Fruit fly (Drosophila melanogaster) whole organism, prepupa: ENCODE data around the gene CG32683.
A peak's percentile ranks its signal among the peaks of the same experiment; 100 is the strongest.

Source experiments
- Blimp-1 ChIP-seq: fragments of 200-800 bp; sonication (Bioruptor generic); optimal IDR thresholded peaks from 3 replicates; lab custom pipeline; 2017; ENCODE audit warnings: missing biosample characterization, missing genetic modification characterization, mild to moderate bottlenecking, moderate library complexity, missing genetic modification reagents
- CG10631 ChIP-seq: fragments of 200-800 bp; sonication (Bioruptor generic); optimal IDR thresholded peaks from 2 replicates; lab custom pipeline; 2016; ENCODE audit warnings: missing biosample characterization, missing genetic modification characterization
- CG10669 ChIP-seq: fragments of 200-800 bp; sonication (Bioruptor generic); optimal IDR thresholded peaks from 3 replicates; lab custom pipeline; 2018; ENCODE audit warnings: missing biosample characterization, mild to moderate bottlenecking, missing genetic modification characterization, moderate library complexity
- CG11762 ChIP-seq: fragments of 200-800 bp; sonication (Bioruptor generic); optimal IDR thresholded peaks from 3 replicates; lab custom pipeline; 2016; ENCODE audit warnings: missing biosample characterization, missing genetic modification characterization; ENCODE audit not compliant: insufficient read depth
- CG11902 ChIP-seq: fragments of 200-800 bp; sonication (Bioruptor generic); optimal IDR thresholded peaks from 3 replicates; lab custom pipeline; 2016; ENCODE audit warnings: missing biosample characterization, missing genetic modification characterization
- CG15336 ChIP-seq: fragments of 200-800 bp; sonication (Bioruptor generic); IDR thresholded peaks from 2 replicates; pipeline ENCODE4 v1.3.6; 2022; ENCODE audit warnings: missing biosample characterization, missing genetic modification characterization
- CG1621 ChIP-seq: fragments of 200-800 bp; sonication (Bioruptor generic); optimal IDR thresholded peaks from 3 replicates; lab custom pipeline; 2018; ENCODE audit warnings: missing biosample characterization, mild to moderate bottlenecking, missing genetic modification characterization
- CG16779 ChIP-seq: fragments of 200-800 bp; sonication (Bioruptor generic); optimal IDR thresholded peaks from 3 replicates; lab custom pipeline; 2017; ENCODE audit warnings: missing biosample characterization, mild to moderate bottlenecking, missing genetic modification characterization
- CG3032 ChIP-seq: fragments of 200-800 bp; optimal IDR thresholded peaks from 2 replicates; lab custom pipeline; 2019; ENCODE audit warnings: missing biosample characterization, mild to moderate bottlenecking, missing genetic modification characterization, moderate library complexity
- CG32006 ChIP-seq: fragments of 200-800 bp; sonication (Bioruptor generic); optimal IDR thresholded peaks from 3 replicates; lab custom pipeline; 2017; ENCODE audit warnings: missing biosample characterization, mild to moderate bottlenecking, missing genetic modification characterization
- CG34406 ChIP-seq: fragments of 200-800 bp; sonication (Bioruptor generic); optimal IDR thresholded peaks from 3 replicates; lab custom pipeline; 2016; ENCODE audit warnings: missing biosample characterization, missing genetic modification characterization
- CG3919 ChIP-seq: fragments of 200-800 bp; sonication (Bioruptor generic); optimal IDR thresholded peaks from 3 replicates; lab custom pipeline; 2016; ENCODE audit warnings: missing biosample characterization, missing genetic modification characterization
- CG4318 ChIP-seq: fragments of 200-800 bp; sonication (Bioruptor generic); optimal IDR thresholded peaks from 3 replicates; lab custom pipeline; 2017; ENCODE audit warnings: missing biosample characterization, mild to moderate bottlenecking, missing genetic modification characterization
- CG6163 ChIP-seq: fragments of 200-800 bp; sonication (Bioruptor generic); IDR thresholded peaks from 3 replicates; pipeline ENCODE4 v1.3.6; 2022; ENCODE audit warnings: missing biosample characterization, missing genetic modification characterization
- CG6792 ChIP-seq: fragments of 200-800 bp; sonication (Bioruptor generic); optimal IDR thresholded peaks from 3 replicates; lab custom pipeline; 2016; ENCODE audit warnings: missing biosample characterization, missing genetic modification characterization
- CG7368 ChIP-seq: fragments of 200-800 bp; sonication (Bioruptor generic); optimal IDR thresholded peaks from 3 replicates; lab custom pipeline; 2016; ENCODE audit warnings: missing biosample characterization, missing genetic modification characterization
- CG8119 ChIP-seq: fragments of 200-800 bp; sonication (Bioruptor generic); IDR thresholded peaks from 3 replicates; pipeline ENCODE4 v1.3.6; 2022; ENCODE audit warnings: missing biosample characterization, missing genetic modification characterization
- CG8319 ChIP-seq: fragments of 200-800 bp; sonication (Bioruptor generic); optimal IDR thresholded peaks from 3 replicates; lab custom pipeline; 2016; ENCODE audit warnings: missing biosample characterization, missing genetic modification characterization
- Eip78C ChIP-seq: fragments of 200-800 bp; sonication (Bioruptor generic); peaks from one replicate; lab custom pipeline; 2016; ENCODE audit warnings: missing biosample characterization, missing genetic modification characterization
- Ets21C ChIP-seq: fragments of 200-800 bp; sonication (Bioruptor generic); optimal IDR thresholded peaks from 3 replicates; lab custom pipeline; 2016; ENCODE audit warnings: missing biosample characterization, missing genetic modification characterization
- Ets96B ChIP-seq: fragments of 200-800 bp; optimal IDR thresholded peaks from 2 replicates; lab custom pipeline; 2019; ENCODE audit warnings: missing biosample characterization, mild to moderate bottlenecking, missing genetic modification characterization, moderate library complexity
- Gug ChIP-seq: fragments of 200-800 bp; sonication (Bioruptor generic); IDR thresholded peaks from 2 replicates; pipeline ENCODE4 v1.3.6; 2022; ENCODE audit warnings: missing biosample characterization, missing genetic modification characterization
- Hr38 ChIP-seq: sonication (Bioruptor generic); optimal IDR thresholded peaks from 2 replicates; lab custom pipeline; 2016; ENCODE audit warnings: missing biosample characterization, missing genetic modification characterization
- Lpt ChIP-seq: fragments of 200-800 bp; sonication (Bioruptor generic); optimal IDR thresholded peaks from 3 replicates; lab custom pipeline; 2016; ENCODE audit warnings: missing biosample characterization, missing genetic modification characterization
- OdsH ChIP-seq: fragments of 200-800 bp; sonication (Bioruptor generic); optimal IDR thresholded peaks from 3 replicates; lab custom pipeline; 2016; ENCODE audit warnings: missing biosample characterization, missing genetic modification characterization
- Sox102F ChIP-seq: fragments of 200-800 bp; sonication (Bioruptor generic); optimal IDR thresholded peaks from 2 replicates; lab custom pipeline; 2016; ENCODE audit warnings: missing biosample characterization, mild to moderate bottlenecking, missing genetic modification characterization
- Sox14 ChIP-seq: fragments of 200-800 bp; sonication (Bioruptor generic); optimal IDR thresholded peaks from 3 replicates; lab custom pipeline; 2016; ENCODE audit warnings: missing biosample characterization, missing genetic modification characterization
- achi ChIP-seq: fragments of 200-800 bp; sonication (Bioruptor generic); optimal IDR thresholded peaks from 3 replicates; lab custom pipeline; 2016; ENCODE audit warnings: missing biosample characterization, missing genetic modification characterization
- cyc ChIP-seq: fragments of 200-800 bp; sonication (Bioruptor generic); optimal IDR thresholded peaks from 3 replicates; lab custom pipeline; 2016; ENCODE audit warnings: missing biosample characterization, missing genetic modification characterization
- dac ChIP-seq: fragments of 200-800 bp; sonication (Bioruptor generic); optimal IDR thresholded peaks from 2 replicates; lab custom pipeline; 2017; ENCODE audit warnings: missing biosample characterization, mild to moderate bottlenecking, missing genetic modification characterization
- dsx ChIP-seq: fragments of 200-800 bp; optimal IDR thresholded peaks from 3 replicates; lab custom pipeline; 2019; ENCODE audit warnings: missing biosample characterization, mild to moderate bottlenecking, missing genetic modification characterization, moderate library complexity; ENCODE audit not compliant: poor library complexity, severe bottlenecking
- esn ChIP-seq: fragments of 200-800 bp; sonication (Bioruptor generic); optimal IDR thresholded peaks from 2 replicates; lab custom pipeline; 2016; ENCODE audit warnings: missing biosample characterization, mild to moderate bottlenecking, missing genetic modification characterization, moderate library complexity
- fd85E ChIP-seq: fragments of 200-800 bp; sonication (Bioruptor generic); optimal IDR thresholded peaks from 3 replicates; lab custom pipeline; 2016; ENCODE audit warnings: missing biosample characterization, missing genetic modification characterization
- fkh ChIP-seq: fragments of 200-800 bp; sonication (Bioruptor generic); optimal IDR thresholded peaks from 3 replicates; lab custom pipeline; 2017; ENCODE audit warnings: missing biosample characterization, mild to moderate bottlenecking, missing genetic modification characterization, moderate library complexity
- pdm3 ChIP-seq: fragments of 200-800 bp; sonication (Bioruptor generic); optimal IDR thresholded peaks from 3 replicates; lab custom pipeline; 2016; ENCODE audit warnings: missing biosample characterization, missing genetic modification characterization
- spab ChIP-seq: fragments of 200-800 bp; sonication (Bioruptor generic); optimal IDR thresholded peaks from 2 replicates; lab custom pipeline; 2017; ENCODE audit warnings: missing biosample characterization, mild to moderate bottlenecking, missing genetic modification characterization, missing genetic modification reagents
- ss ChIP-seq, 2 experiments: fragments of 200-800 bp; sonication (Bioruptor generic); optimal IDR thresholded peaks; 2 replicates in 1 of 2; 3 replicates in 1 of 2; lab custom pipeline; 2017 to 2018; ENCODE audit warnings: mild to moderate bottlenecking in 2 of 2, missing biosample characterization in 2 of 2, missing genetic modification characterization in 2 of 2, moderate library complexity in 1 of 2
- svp ChIP-seq: fragments of 200-800 bp; sonication (Bioruptor generic); peaks from one replicate; lab custom pipeline; 2016; ENCODE audit warnings: missing biosample characterization, missing genetic modification characterization
- vri ChIP-seq: fragments of 200-800 bp; sonication (Bioruptor generic); optimal IDR thresholded peaks from 3 replicates; lab custom pipeline; 2016; ENCODE audit warnings: missing biosample characterization, mild to moderate bottlenecking, missing genetic modification characterization

Gene CG32683

dm6 chrX:10486144-10487030 lies 31.7 kb upstream of the CG32683 start (continued):
- TF ChIP-seq Ets96B (tag; lab: Kevin White, UChicago) (peak; percentile 74), CG3032 (tag; lab: Kevin White, UChicago) (peak; percentile 70), CG8119 (GFP tag; lab: Robert Waterston, UW) (peak; percentile 65; the same call in 2 of the 3 replicates), fkh (GFP tag; lab: Kevin White, UChicago) (peak; percentile 25), pdm3 (GFP tag; lab: Kevin White, UChicago) (peak; percentile 72), achi (GFP tag; lab: Kevin White, UChicago) (peak; percentile 61), CG32006 (GFP tag; lab: Kevin White, UChicago) (peak; percentile 78), ss (GFP tag; optimal IDR thresholded peaks at IDR 0.05; lab: Kevin White, UChicago) (peak; percentile 41 to 68), CG10669 (GFP tag; lab: Kevin White, UChicago) (peak; percentile 78), Lpt (GFP tag; lab: Kevin White, UChicago) (peak; percentile 41)

dm6 chrX:10484206-10485112 lies 29.8 kb upstream of the CG32683 start:
- TF ChIP-seq CG6792 (GFP tag; lab: Kevin White, UChicago) (no peak), Eip78C (GFP tag; lab: Kevin White, UChicago) (peak; percentile 47), Gug (no peak), CG10631 (GFP tag; lab: Kevin White, UChicago) (no peak), vri (GFP tag; lab: Kevin White, UChicago) (peak; percentile 10), CG16779 (tag; lab: Kevin White, UChicago) (no peak), CG4318 (GFP tag; lab: Kevin White, UChicago) (no peak), Ets21C (no peak), svp (peak; percentile 72)

dm6 chrX:10478443-10479368 lies 24.0 kb upstream of the CG32683 start, which contains the start of the genes CG2887 and PPP4R2r:
CG2887 (minus strand) TSS chrX:10478493.
PPP4R2r (plus strand) TSS chrX:10478838.
- no peak for TF ChIP-seq OdsH (GFP tag; lab: Kevin White, UChicago)
- TF ChIP-seq cyc (GFP tag; lab: Kevin White, UChicago): no peak
- TF ChIP-seq CG1621: no peak
- peak; percentile 49; the same call in 1 of the 2 replicates for TF ChIP-seq CG15336 (GFP tag; lab: Robert Waterston, UW)
- no peak for TF ChIP-seq Hr38
- no peak for TF ChIP-seq Ets21C
- no peak for TF ChIP-seq CG10669 (GFP tag; lab: Kevin White, UChicago)
- no peak for TF ChIP-seq CG8319 (GFP tag; lab: Kevin White, UChicago)
- TF ChIP-seq Ets96B (tag; lab: Kevin White, UChicago): no peak
- TF ChIP-seq Lpt (GFP tag; lab: Kevin White, UChicago): peak; percentile 30
- TF ChIP-seq CG3919 (GFP tag; lab: Kevin White, UChicago): no peak
- TF ChIP-seq CG11762 (GFP tag; lab: Kevin White, UChicago): no peak
- TF ChIP-seq CG10631 (GFP tag; lab: Kevin White, UChicago): no peak
- TF ChIP-seq svp: peak; percentile 53
- no peak for TF ChIP-seq Sox14 (GFP tag; lab: Kevin White, UChicago)
- TF ChIP-seq Blimp-1 (GFP tag; lab: Kevin White, UChicago): no peak
- 0 out of 3 replicates have a peak, but pooled peaks have one; percentile 6 for TF ChIP-seq CG6163 (GFP tag; lab: Robert Waterston, UW)
- TF ChIP-seq ss (GFP tag; optimal IDR thresholded peaks at IDR 0.05; lab: Kevin White, UChicago): peak in 1 of 2 experiments; percentile 55
- no peak for TF ChIP-seq CG11902 (GFP tag; lab: Kevin White, UChicago)
- no peak for TF ChIP-seq CG34406
- no peak for TF ChIP-seq CG4318 (GFP tag; lab: Kevin White, UChicago)
- peak; percentile 3 for TF ChIP-seq achi (GFP tag; lab: Kevin White, UChicago)
- no peak for TF ChIP-seq Sox102F (GFP tag; lab: Kevin White, UChicago)
- peak; percentile 43 for TF ChIP-seq dsx (GFP tag; lab: Kevin White, UChicago)
- no peak for TF ChIP-seq fkh (GFP tag; lab: Kevin White, UChicago)
- TF ChIP-seq CG3032 (tag; lab: Kevin White, UChicago): no peak
- TF ChIP-seq fd85E (GFP tag; lab: Kevin White, UChicago): no peak
- peak; percentile 54; the same call in 2 of the 3 replicates for TF ChIP-seq CG8119 (GFP tag; lab: Robert Waterston, UW)
- TF ChIP-seq spab (GFP tag; lab: Kevin White, UChicago): no peak
- no peak for TF ChIP-seq CG7368 (GFP tag; lab: Kevin White, UChicago)
- peak; percentile 10 for TF ChIP-seq esn (GFP tag; lab: Kevin White, UChicago)
- no peak for TF ChIP-seq dac (GFP tag; lab: Kevin White, UChicago)
